Worm (Caenorhabditis elegans) whole organism, L2 larva: ENCODE data around the gene B0513.90.
A peak's percentile ranks its signal among the peaks of the same experiment; 100 is the strongest.

Experiments used
- ama-1 ChIP-seq: fragments of 150-350 bp; optimal IDR thresholded peaks from 2 replicates; lab custom pipeline; 2018; ENCODE audit warnings: inconsistent platforms
- blmp-1 ChIP-seq: sonication (generic microtip); optimal IDR thresholded peaks from 2 replicates; lab custom pipeline; 2017; ENCODE audit warnings: missing genetic modification characterization, mild to moderate bottlenecking, missing compliant biosample characterization, antibody characterized with exemption, moderate library complexity; ENCODE audit not compliant: insufficient read depth
- mab-5 ChIP-seq: fragments of 150-350 bp; optimal IDR thresholded peaks from 2 replicates; lab custom pipeline; 2014; ENCODE audit warnings: missing biosample characterization, missing genetic modification characterization
- skn-1 ChIP-seq: sonication (generic microtip); optimal IDR thresholded peaks from 2 replicates; lab custom pipeline; 2017; ENCODE audit warnings: missing biosample characterization, missing genetic modification characterization

ce11 chrIV:13887408-13888163, 20.7 kb downstream of the B0513.90 start, which contains the start of gene lin-66:
- peak; percentile 60 for TF ChIP-seq mab-5 (tag; lab: Kevin White, UChicago)
- TF ChIP-seq ama-1 (lab: Kevin White, UChicago): peak; percentile 61
- no peak for TF ChIP-seq skn-1 (tag; lab: Kevin White, UChicago)
- TF ChIP-seq blmp-1: peak; percentile 59
